Worm (Caenorhabditis elegans) whole organism, L2 larva: ENCODE data around the gene srx-7.

Experiments used
- C34F6.9 ChIP-seq: fragments of 150-350 bp; optimal IDR thresholded peaks from 2 replicates; lab custom pipeline; 2014; ENCODE audit warnings: missing biosample characterization, missing genetic modification characterization
- F13H6.1 ChIP-seq: sonication (generic microtip); optimal IDR thresholded peaks from 2 replicates; lab custom pipeline; 2016; ENCODE audit warnings: missing genetic modification characterization, missing compliant biosample characterization
- Y55F3AM.14 ChIP-seq: fragments of 200-800 bp; sonication (Bioruptor generic); optimal IDR thresholded peaks from 2 replicates; lab custom pipeline; 2018; ENCODE audit warnings: mild to moderate bottlenecking, missing genetic modification characterization, missing compliant biosample characterization
- ZK546.5 ChIP-seq: sonication (generic microtip); optimal IDR thresholded peaks from 2 replicates; lab custom pipeline; 2017; ENCODE audit warnings: missing biosample characterization, missing genetic modification characterization
- alr-1 ChIP-seq: fragments of 150-350 bp; optimal IDR thresholded peaks from 2 replicates; lab custom pipeline; 2014; ENCODE audit warnings: missing biosample characterization, missing genetic modification characterization
- aly-2 ChIP-seq: fragments of 150-350 bp; optimal IDR thresholded peaks from 2 replicates; lab custom pipeline; 2014; ENCODE audit warnings: missing biosample characterization, missing genetic modification characterization
- ama-1 ChIP-seq: fragments of 150-350 bp; optimal IDR thresholded peaks from 2 replicates; lab custom pipeline; 2018; ENCODE audit warnings: inconsistent platforms
- blmp-1 ChIP-seq: sonication (generic microtip); optimal IDR thresholded peaks from 2 replicates; lab custom pipeline; 2017; ENCODE audit warnings: missing genetic modification characterization, mild to moderate bottlenecking, missing compliant biosample characterization, antibody characterized with exemption, moderate library complexity; ENCODE audit not compliant: insufficient read depth
- ceh-16 ChIP-seq: fragments of 150-350 bp; optimal IDR thresholded peaks from 2 replicates; lab custom pipeline; 2014; ENCODE audit warnings: missing biosample characterization, missing genetic modification characterization
- ceh-82 ChIP-seq: fragments of 150-350 bp; optimal IDR thresholded peaks from 2 replicates; lab custom pipeline; 2014; ENCODE audit warnings: missing biosample characterization, missing genetic modification characterization
- crh-2 ChIP-seq: sonication (generic microtip); optimal IDR thresholded peaks from 2 replicates; lab custom pipeline; 2017; ENCODE audit warnings: missing biosample characterization, missing genetic modification characterization
- dmd-4 ChIP-seq: sonication (generic microtip); optimal IDR thresholded peaks from 2 replicates; lab custom pipeline; 2017; ENCODE audit warnings: missing biosample characterization, missing genetic modification characterization
- egl-27 ChIP-seq: sonication (generic microtip); optimal IDR thresholded peaks from 3 replicates; lab custom pipeline; 2017; ENCODE audit warnings: missing biosample characterization, missing genetic modification reagents, missing genetic modification characterization
- elt-1 ChIP-seq: fragments of 150-350 bp; optimal IDR thresholded peaks from 2 replicates; lab custom pipeline; 2014; ENCODE audit warnings: missing biosample characterization, missing genetic modification characterization
- elt-3 ChIP-seq: sonication (generic microtip); optimal IDR thresholded peaks from 2 replicates; lab custom pipeline; 2017; ENCODE audit warnings: missing biosample characterization, missing genetic modification characterization
- fos-1 ChIP-seq: fragments of 150-350 bp; optimal IDR thresholded peaks from 2 replicates; lab custom pipeline; 2014; ENCODE audit warnings: missing biosample characterization, missing genetic modification characterization
- gmeb-1 ChIP-seq: fragments of 150-350 bp; optimal IDR thresholded peaks from 2 replicates; lab custom pipeline; 2014; ENCODE audit warnings: missing biosample characterization, missing genetic modification characterization
- lin-11 ChIP-seq: fragments of 150-350 bp; sonication (generic microtip); optimal IDR thresholded peaks from 2 replicates; lab custom pipeline; 2014; ENCODE audit warnings: missing biosample characterization, missing genetic modification characterization, inconsistent platforms, mixed read lengths
- lsy-2 ChIP-seq, 2 experiments: fragments of 150-350 bp in 1 of 2; sonication (generic microtip) in 1 of 2; optimal IDR thresholded peaks; 2 replicates each; lab custom pipeline; 2014 to 2017; ENCODE audit warnings: missing biosample characterization in 2 of 2, missing genetic modification characterization in 2 of 2
- mab-5 ChIP-seq: fragments of 150-350 bp; optimal IDR thresholded peaks from 2 replicates; lab custom pipeline; 2014; ENCODE audit warnings: missing biosample characterization, missing genetic modification characterization
- mbf-1 ChIP-seq: sonication (generic microtip); optimal IDR thresholded peaks from 2 replicates; lab custom pipeline; 2017; ENCODE audit warnings: missing biosample characterization, missing genetic modification characterization
- nhr-10 ChIP-seq: sonication (generic microtip); optimal IDR thresholded peaks from 2 replicates; lab custom pipeline; 2017; ENCODE audit warnings: missing biosample characterization, missing genetic modification characterization
- nhr-12 ChIP-seq: fragments of 150-350 bp; optimal IDR thresholded peaks from 2 replicates; lab custom pipeline; 2014; ENCODE audit warnings: missing biosample characterization, missing genetic modification characterization
- nhr-129 ChIP-seq: fragments of 150-350 bp; optimal IDR thresholded peaks from 2 replicates; lab custom pipeline; 2014; ENCODE audit warnings: missing biosample characterization, missing genetic modification characterization
- nhr-21 ChIP-seq: fragments of 150-350 bp; optimal IDR thresholded peaks from 2 replicates; lab custom pipeline; 2014; ENCODE audit warnings: missing biosample characterization, missing genetic modification characterization
- nhr-23 ChIP-seq: fragments of 150-350 bp; optimal IDR thresholded peaks from 2 replicates; lab custom pipeline; 2014; ENCODE audit warnings: missing biosample characterization, missing genetic modification reagents, missing genetic modification characterization
- nhr-25 ChIP-seq: fragments of 150-350 bp; sonication (generic microtip); optimal IDR thresholded peaks from 3 replicates; lab custom pipeline; 2014; ENCODE audit warnings: missing biosample characterization, missing genetic modification characterization
- nhr-6 ChIP-seq: fragments of 150-350 bp; optimal IDR thresholded peaks from 2 replicates; lab custom pipeline; 2014; ENCODE audit warnings: missing biosample characterization, missing genetic modification characterization
- nhr-77 ChIP-seq: fragments of 150-350 bp; optimal IDR thresholded peaks from 2 replicates; lab custom pipeline; 2014; ENCODE audit warnings: missing biosample characterization, missing genetic modification characterization
- peb-1 ChIP-seq: fragments of 150-350 bp; optimal IDR thresholded peaks from 2 replicates; lab custom pipeline; 2014; ENCODE audit warnings: missing biosample characterization, missing genetic modification characterization
- sem-4 ChIP-seq: fragments of 150-350 bp; optimal IDR thresholded peaks from 2 replicates; lab custom pipeline; 2014; ENCODE audit warnings: missing biosample characterization, missing genetic modification reagents, missing genetic modification characterization
- sma-3 ChIP-seq: sonication (generic microtip); optimal IDR thresholded peaks from 2 replicates; lab custom pipeline; 2016; ENCODE audit warnings: missing genetic modification reagents, missing genetic modification characterization, missing compliant biosample characterization
- sma-9 ChIP-seq, 2 experiments: fragments of 150-350 bp in 1 of 2; sonication (generic microtip) in 1 of 2; optimal IDR thresholded peaks; 2 replicates each; lab custom pipeline; 2014 to 2016; ENCODE audit warnings: missing genetic modification characterization in 2 of 2, mild to moderate bottlenecking in 1 of 2, missing biosample characterization in 1 of 2, missing compliant biosample characterization in 1 of 2, missing genetic modification reagents in 1 of 2, moderate library complexity in 1 of 2
- unc-39 ChIP-seq: fragments of 150-350 bp; optimal IDR thresholded peaks from 2 replicates; lab custom pipeline; 2014; ENCODE audit warnings: missing biosample characterization, missing genetic modification characterization
- zag-1 ChIP-seq: fragments of 150-350 bp; optimal IDR thresholded peaks from 2 replicates; lab custom pipeline; 2014; ENCODE audit warnings: missing biosample characterization, missing genetic modification characterization
- ztf-4 ChIP-seq: fragments of 150-350 bp; optimal IDR thresholded peaks from 2 replicates; lab custom pipeline; 2014; ENCODE audit warnings: missing biosample characterization, missing genetic modification characterization

srx-7 gene

ce11 chrV:534176-534575, 25.8 kb upstream of the srx-7 start, which contains the start of gene nhr-132:
TSS of gene nhr-132 (plus strand) at chrV:534446.
- TF ChIP-seq sma-9 (GFP tag; optimal IDR thresholded peaks at IDR 0.05; lab: Kevin White, UChicago) (peak; percentile 88), sma-9 (tag; optimal IDR thresholded peaks at IDR 0.05; lab: Kevin White, UChicago) (no peak), crh-2 (tag; lab: Kevin White, UChicago) (peak; percentile 29), sma-3 (peak; percentile 21), nhr-129 (peak; percentile 91), F13H6.1 (peak; percentile 27), nhr-21 (tag; lab: Kevin White, UChicago) (no peak), gmeb-1 (tag; lab: Kevin White, UChicago) (peak; percentile 32), ama-1 (lab: Kevin White, UChicago) (no peak), nhr-25 (peak; percentile 48), lin-11 (tag; lab: Kevin White, UChicago) (no peak), C34F6.9 (tag; lab: Kevin White, UChicago) (peak; percentile 20), lsy-2 (tag; optimal IDR thresholded peaks at IDR 0.05; lab: Kevin White, UChicago) (peak in 1 of 2 experiments; percentile 38), fos-1 (tag; lab: Kevin White, UChicago) (peak; percentile 37)
- TF ChIP-seq, all 48 proteins: peak for 10

ce11 chrV:536571-536970, 23.4 kb upstream of the srx-7 start, which contains the start of gene C14C6.5:
TSS of gene C14C6.5 (plus strand) at chrV:536628.
- no peak for TF ChIP-seq elt-3
- TF ChIP-seq unc-39 (tag; lab: Kevin White, UChicago), result no peak
- no peak for TF ChIP-seq alr-1
- TF ChIP-seq, all 48 proteins: peak for 0

ce11 chrV:539040-539510, 20.9 kb upstream of the srx-7 start, which contains the start of gene nhr-155:
TSS of gene nhr-155 (plus strand) at chrV:539460.
- TF ChIP-seq nhr-23, result peak; percentile 26
- TF ChIP-seq crh-2 (tag; lab: Kevin White, UChicago), result no peak
- TF ChIP-seq sma-9 (GFP tag; optimal IDR thresholded peaks at IDR 0.05; lab: Kevin White, UChicago), result peak; percentile 81
- TF ChIP-seq sma-9 (tag; optimal IDR thresholded peaks at IDR 0.05; lab: Kevin White, UChicago), result no peak
- peak; percentile 95 for TF ChIP-seq elt-1 (tag; lab: Kevin White, UChicago)
- no peak for TF ChIP-seq ceh-82 (tag; lab: Kevin White, UChicago)
- no peak for TF ChIP-seq nhr-77 (tag; lab: Kevin White, UChicago)
- no peak for TF ChIP-seq nhr-129
- TF ChIP-seq ceh-16 (tag; lab: Kevin White, UChicago), result peak; percentile 30
- no peak for TF ChIP-seq dmd-4 (tag; lab: Kevin White, UChicago)
- no peak for TF ChIP-seq gmeb-1 (tag; lab: Kevin White, UChicago)
- no peak for TF ChIP-seq sem-4 (tag; lab: Kevin White, UChicago)
- no peak for TF ChIP-seq ztf-4 (tag; lab: Kevin White, UChicago)
- TF ChIP-seq, all 48 proteins: peak for 4

ce11 chrV:541470-541869, 18.5 kb upstream of the srx-7 start:
- TF ChIP-seq sma-9 (GFP tag; optimal IDR thresholded peaks at IDR 0.05; lab: Kevin White, UChicago) (peak; percentile 50), sma-9 (tag; optimal IDR thresholded peaks at IDR 0.05; lab: Kevin White, UChicago) (no peak), ZK546.5 (no peak), elt-1 (tag; lab: Kevin White, UChicago) (peak; percentile 31)

- TF ChIP-seq peb-1 (tag; lab: Kevin White, UChicago) (no peak), nhr-6 (no peak), nhr-77 (tag; lab: Kevin White, UChicago) (no peak), mbf-1 (no peak), aly-2 (tag; lab: Kevin White, UChicago) (no peak), mab-5 (tag; lab: Kevin White, UChicago) (no peak)
Observed at ce11 chrV:543169-543568, 16.8 kb upstream of the srx-7 start, which contains the start of gene C14C6.3. TSS of gene C14C6.3 (plus strand) at chrV:543469.

ce11 chrV:547980-548379, 12.0 kb upstream of the srx-7 start, which contains the start of gene C14C6.6:
TSS of gene C14C6.6 (minus strand) at chrV:548080.
- TF ChIP-seq egl-27 (tag; lab: Kevin White, UChicago), result no peak
- no peak for TF ChIP-seq nhr-21 (tag; lab: Kevin White, UChicago)
- no peak for TF ChIP-seq zag-1
- TF ChIP-seq peb-1 (tag; lab: Kevin White, UChicago), result no peak
- no peak for TF ChIP-seq ceh-82 (tag; lab: Kevin White, UChicago)
- no peak for TF ChIP-seq Y55F3AM.14 (GFP tag; lab: Kevin White, UChicago)
- no peak for TF ChIP-seq ama-1 (lab: Kevin White, UChicago)
- no peak for TF ChIP-seq crh-2 (tag; lab: Kevin White, UChicago)
- no peak for TF ChIP-seq unc-39 (tag; lab: Kevin White, UChicago)
- no peak for TF ChIP-seq sma-9 (GFP tag; optimal IDR thresholded peaks at IDR 0.05; lab: Kevin White, UChicago)
- TF ChIP-seq sma-9 (tag; optimal IDR thresholded peaks at IDR 0.05; lab: Kevin White, UChicago), result no peak
- no peak for TF ChIP-seq lin-11 (tag; lab: Kevin White, UChicago)
- TF ChIP-seq nhr-6, result no peak
- TF ChIP-seq dmd-4 (tag; lab: Kevin White, UChicago), result no peak
- no peak for TF ChIP-seq nhr-12
- TF ChIP-seq nhr-77 (tag; lab: Kevin White, UChicago), result no peak
- no peak for TF ChIP-seq aly-2 (tag; lab: Kevin White, UChicago)
- no peak for TF ChIP-seq blmp-1
- TF ChIP-seq nhr-129, result no peak
- no peak for TF ChIP-seq alr-1
- TF ChIP-seq nhr-10 (tag; lab: Kevin White, UChicago), result no peak
